Worm (Caenorhabditis elegans): ENCODE results near the gene W08G11.5.

- no peak for TF ChIP-seq ceh-9 (tag; optimal IDR thresholded peaks at IDR 0.05)
- TF ChIP-seq unc-55 (GFP tag; optimal IDR thresholded peaks at IDR 0.05), result no peak
- no peak for TF ChIP-seq dve-1 (tag; optimal IDR thresholded peaks at IDR 0.05)
- TF ChIP-seq F13H6.1 (tag; optimal IDR thresholded peaks at IDR 0.05), result no peak
- no peak for TF ChIP-seq hlh-15 (tag; optimal IDR thresholded peaks at IDR 0.05)
- no peak for TF ChIP-seq unc-86 (tag; optimal IDR thresholded peaks at IDR 0.05)
Measured at ce11 chrV:16377849-16378248, 31.5 kb upstream of the W08G11.5 start, which contains the start of gene F13A7.1.
